Fruit fly (Drosophila melanogaster): ENCODE measurements around the gene Larp4B.
A peak's percentile ranks its signal among the peaks of the same experiment; 100 is the strongest.

Larp4B gene

dm6 chr3L:3194059-3194458 lies 30.6 kb upstream of the Larp4B start (continued):
- peak; percentile 88 for TF ChIP-seq trem (tag; optimal IDR thresholded peaks at IDR 0.05)
- TF ChIP-seq Med (GFP tag): peak; percentile 91
- TF ChIP-seq CG16779 (GFP tag; IDR thresholded peaks at IDR 0.05): peak; percentile 84; the same call in 1 of the 2 replicates
- peak; percentile 95 for TF ChIP-seq unpg (GFP tag; optimal IDR thresholded peaks at IDR 0.05)
- peak; percentile 95 for TF ChIP-seq ranshi (GFP tag; IDR thresholded peaks at IDR 0.05)
- peak; percentile 80 for TF ChIP-seq CG10462 (GFP tag; optimal IDR thresholded peaks at IDR 0.05)
- TF ChIP-seq dan (GFP tag; IDR thresholded peaks at IDR 0.05): peak; percentile 75
- peak; percentile 88 for TF ChIP-seq CG6854 (GFP tag; optimal IDR thresholded peaks at IDR 0.05)
- TF ChIP-seq Sry-δ (GFP tag; optimal IDR thresholded peaks at IDR 0.05): peak; percentile 5
- TF ChIP-seq sr (GFP tag; IDR thresholded peaks at IDR 0.05): peak; percentile 54; the same call in 1 of the 3 replicates
- peak; percentile 88 for TF ChIP-seq tio (GFP tag; optimal IDR thresholded peaks at IDR 0.05)
- peak; percentile 86 for TF ChIP-seq CG6765 (GFP tag; optimal IDR thresholded peaks at IDR 0.05)
- TF ChIP-seq PHDP (tag; optimal IDR thresholded peaks at IDR 0.05): peak; percentile 95
- peak; percentile 50 for TF ChIP-seq ERR (GFP tag; optimal IDR thresholded peaks at IDR 0.05)
- TF ChIP-seq CG10959 (GFP tag; IDR thresholded peaks at IDR 0.05): peak; percentile 93
- TF ChIP-seq CG9876 (GFP tag; optimal IDR thresholded peaks at IDR 0.05): no peak
- no peak for TF ChIP-seq zf30C (GFP tag; optimal IDR thresholded peaks at IDR 0.05)
- TF ChIP-seq btn (GFP tag; optimal IDR thresholded peaks at IDR 0.05): no peak
- no peak for TF ChIP-seq eyg (GFP tag; optimal IDR thresholded peaks at IDR 0.05)
- no peak for TF ChIP-seq br (optimal IDR thresholded peaks at IDR 0.05)
- TF ChIP-seq CG3281 (GFP tag; optimal IDR thresholded peaks at IDR 0.05): peak; percentile 93
- TF ChIP-seq Vsx1 (GFP tag; optimal IDR thresholded peaks at IDR 0.05): peak; percentile 86
- peak; percentile 90 for TF ChIP-seq CG12769 (tag; optimal IDR thresholded peaks at IDR 0.05)
- peak; percentile 80 for TF ChIP-seq CG3407 (GFP tag; optimal IDR thresholded peaks at IDR 0.05)
- peak; percentile 86 for TF ChIP-seq CG31224 (GFP tag; IDR thresholded peaks at IDR 0.05)
- peak; percentile 81 for TF ChIP-seq CG11085 (GFP tag; IDR thresholded peaks at IDR 0.05)
- TF ChIP-seq CG4424 (GFP tag; optimal IDR thresholded peaks at IDR 0.05): peak; percentile 88
- no peak for TF ChIP-seq HLHmδ (GFP tag; optimal IDR thresholded peaks at IDR 0.05)
- TF ChIP-seq E2f2 (GFP tag; IDR thresholded peaks at IDR 0.05): peak; percentile 72
- peak; percentile 90 for TF ChIP-seq Hand (GFP tag; optimal IDR thresholded peaks at IDR 0.05)
- TF ChIP-seq Hmx (GFP tag; optimal IDR thresholded peaks at IDR 0.05): no peak
- TF ChIP-seq prd (optimal IDR thresholded peaks at IDR 0.05): no peak
- TF ChIP-seq prd (GFP tag; IDR thresholded peaks at IDR 0.05): peak; percentile 97
- peak; percentile 92 for TF ChIP-seq Dbx (GFP tag; IDR thresholded peaks at IDR 0.05)
- TF ChIP-seq ewg (GFP tag; optimal IDR thresholded peaks at IDR 0.05): peak; percentile 94
- TF ChIP-seq Atf6 (GFP tag; IDR thresholded peaks at IDR 0.05): peak; percentile 93
- peak; percentile 82 for TF ChIP-seq cas (GFP tag; IDR thresholded peaks at IDR 0.05)
- TF ChIP-seq gce (GFP tag; IDR thresholded peaks at IDR 0.05): peak; percentile 86
- peak; percentile 86 for TF ChIP-seq Oaz (GFP tag; IDR thresholded peaks at IDR 0.05)
- TF ChIP-seq bcd (GFP tag; optimal IDR thresholded peaks at IDR 0.05): peak; percentile 90
- TF ChIP-seq CG7839 (tag; optimal IDR thresholded peaks at IDR 0.05): peak; percentile 95
- TF ChIP-seq CG10267 (tag; optimal IDR thresholded peaks at IDR 0.05): peak; percentile 89
- TF ChIP-seq Asciz (GFP tag; optimal IDR thresholded peaks at IDR 0.05): peak; percentile 94
- TF ChIP-seq CG12236 (GFP tag; optimal IDR thresholded peaks at IDR 0.05): no peak
- TF ChIP-seq Antp (GFP tag; optimal IDR thresholded peaks at IDR 0.05): peak; percentile 39
- TF ChIP-seq CG7987 (GFP tag; optimal IDR thresholded peaks at IDR 0.05): peak; percentile 89
- no peak for TF ChIP-seq CG4282 (GFP tag; optimal IDR thresholded peaks at IDR 0.05)
- peak; percentile 92 for TF ChIP-seq CG17385 (GFP tag; optimal IDR thresholded peaks at IDR 0.05)
- TF ChIP-seq CG2712 (tag; optimal IDR thresholded peaks at IDR 0.05): peak; percentile 95
- peak; percentile 99 for TF ChIP-seq CG11696 (GFP tag; IDR thresholded peaks at IDR 0.05)
- TF ChIP-seq Hr3 (GFP tag; optimal IDR thresholded peaks at IDR 0.05): peak; percentile 89
- peak; percentile 95 for TF ChIP-seq CG18262 (tag; optimal IDR thresholded peaks at IDR 0.05)

Data from whole organism, embryonic.